Worm (Caenorhabditis elegans): ENCODE results near the gene cdo-1.

DNA sequence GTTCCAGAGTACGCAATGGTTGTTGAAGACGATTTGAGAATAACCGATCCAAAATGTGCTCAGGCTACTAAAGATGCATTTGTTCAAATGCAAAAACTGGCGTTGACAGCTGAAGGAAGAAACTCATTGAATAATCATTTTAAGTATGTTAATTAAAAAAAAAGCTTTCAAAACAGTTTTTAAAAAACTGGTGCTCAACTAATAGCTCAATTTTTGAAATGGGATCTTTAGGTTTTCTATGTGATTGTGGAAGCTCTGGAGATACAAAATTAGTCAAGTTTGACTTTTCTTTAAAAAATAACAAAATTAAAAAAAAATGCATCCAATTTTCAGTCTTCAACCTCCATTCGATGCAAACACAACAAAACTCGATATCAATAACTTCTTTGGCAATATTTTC lies 10.3 kb upstream of the cdo-1 start:
- TF ChIP-seq T22C8.4 (GFP tag; IDR thresholded peaks at IDR 0.05) (no peak), ref-1 (GFP tag; conservative IDR thresholded peaks at IDR 0.05) (no peak), ztf-29 (GFP tag; IDR thresholded peaks at IDR 0.05) (no peak), cog-1 (tag; optimal IDR thresholded peaks at IDR 0.05) (no peak), flt-1 (GFP tag; IDR thresholded peaks at IDR 0.05) (no peak), med-1 (GFP tag; optimal IDR thresholded peaks at IDR 0.05; ENCODE audit: insufficient read depth) (no peak)

Measured in whole organism, midembryonic.